Worm (Caenorhabditis elegans) whole organism, midembryonic: ENCODE results near the gene ulp-1.

Experiments
- flt-1 ChIP-seq: fragments of 200-800 bp; sonication (Bioruptor generic); IDR thresholded peaks from 2 replicates; pipeline ENCODE4 v1.3.6; 2022; ENCODE audit warnings: missing genetic modification characterization, missing compliant biosample characterization
- klf-2 ChIP-seq: fragments of 200-800 bp; sonication (Bioruptor generic); conservative IDR thresholded peaks from 2 replicates; pipeline ENCODE4 v1.3.6; 2022; ENCODE audit warnings: missing genetic modification reagents, missing genetic modification characterization, missing compliant biosample characterization

- TF ChIP-seq flt-1 (GFP tag; lab: Robert Waterston, UW), result no peak
- TF ChIP-seq klf-2 (GFP tag; lab: Robert Waterston, UW), result no peak
Measured at ce11 chrIII:5143520-5143919, 26.1 kb downstream of the ulp-1 start.
